Worm (Caenorhabditis elegans): Measurements from ENCODE around the gene adt-2.

Gene adt-2

DNA sequence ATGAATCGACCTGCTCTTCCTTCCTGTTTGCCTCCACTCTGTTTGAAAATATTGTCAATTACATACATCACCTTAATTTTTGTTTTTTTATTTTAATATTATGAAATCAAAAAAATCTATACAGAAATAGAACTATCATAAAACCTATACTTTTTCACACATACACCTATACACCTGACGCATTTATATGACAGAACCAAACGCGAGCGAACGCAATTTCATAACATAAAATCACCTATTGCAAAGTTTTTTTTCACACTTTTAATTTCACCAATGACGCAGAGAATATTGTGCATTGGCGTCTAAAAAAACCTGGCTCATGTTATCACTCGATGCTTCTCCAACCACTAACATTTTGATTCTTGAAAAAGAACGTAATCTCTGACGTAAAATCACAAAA is 24.0 kb upstream of the adt-2 start:
- no peak for TF ChIP-seq cey-2 (tag; optimal IDR thresholded peaks at IDR 0.05; ENCODE audit: borderline replicate concordance, insufficient read depth)
- TF ChIP-seq ZK337.2 (GFP tag; IDR thresholded peaks at IDR 0.05): no peak
- no peak for TF ChIP-seq snpc-4 (tag; optimal IDR thresholded peaks at IDR 0.05)
- TF ChIP-seq Y105C5A.15 (GFP tag; IDR thresholded peaks at IDR 0.05): no peak
- TF ChIP-seq set-16 (GFP tag; IDR thresholded peaks at IDR 0.05): no peak
- TF ChIP-seq jun-1 (tag; optimal IDR thresholded peaks at IDR 0.05): no peak

DNA sequence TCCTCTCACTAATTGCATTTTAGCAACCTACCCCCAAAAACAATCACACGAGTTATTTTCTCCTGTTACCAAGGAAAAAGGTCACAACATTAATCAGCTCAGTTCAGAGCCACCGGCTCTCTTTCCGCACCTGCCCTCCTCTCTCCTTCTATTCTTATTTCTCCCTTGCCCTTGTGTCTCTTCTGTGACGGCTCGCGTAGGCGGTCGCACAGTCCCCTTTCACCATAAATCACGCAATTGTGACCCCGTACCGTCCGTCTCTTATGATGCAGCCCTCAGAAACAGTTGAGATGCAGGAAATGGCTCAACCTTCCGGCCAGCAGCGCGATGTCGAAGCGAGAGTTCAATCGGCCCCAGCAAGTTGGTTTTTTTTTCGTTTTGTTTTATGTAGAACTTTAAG is 23.4 kb upstream of the adt-2 start, which contains the start of gene sto-1:
Gene sto-1 (plus strand): TSS at position 200 of the 400 bp plus-strand sequence.
- TF ChIP-seq hif-1 (tag; optimal IDR thresholded peaks at IDR 0.05): no peak
- TF ChIP-seq ama-1 (optimal IDR thresholded peaks at IDR 0.05): no peak
- no peak for TF ChIP-seq zfp-2 (tag; optimal IDR thresholded peaks at IDR 0.05)
- TF ChIP-seq lin-13 (GFP tag; optimal IDR thresholded peaks at IDR 0.05): no peak
- no peak for TF ChIP-seq nhr-41 (GFP tag; IDR thresholded peaks at IDR 0.05)
- TF ChIP-seq zip-11 (GFP tag; IDR thresholded peaks at IDR 0.05): no peak
- TF ChIP-seq dve-1 (tag; optimal IDR thresholded peaks at IDR 0.05; ENCODE audit: insufficient read depth): no peak
- TF ChIP-seq aly-2 (tag; optimal IDR thresholded peaks at IDR 0.05): no peak

DNA sequence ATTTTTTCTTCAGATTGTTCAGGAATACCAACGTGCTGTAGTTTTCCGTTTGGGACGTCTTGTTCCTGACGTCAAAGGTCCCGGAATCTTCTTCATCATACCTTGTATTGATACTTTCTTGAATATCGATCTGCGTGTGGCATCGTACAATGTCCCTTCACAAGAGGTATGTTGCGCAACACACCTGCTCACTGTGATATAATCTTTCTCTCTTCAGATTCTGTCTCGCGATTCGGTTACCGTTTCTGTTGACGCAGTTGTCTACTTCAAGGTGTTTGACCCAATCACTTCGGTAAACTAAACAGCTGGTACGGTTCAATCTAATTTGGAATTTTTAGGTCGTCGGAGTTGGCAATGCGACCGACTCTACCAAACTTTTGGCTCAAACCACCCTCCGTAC is 22.6 kb upstream of the adt-2 start:
- TF ChIP-seq ceh-28 (tag; optimal IDR thresholded peaks at IDR 0.05): no peak
- TF ChIP-seq madf-9 (GFP tag; conservative IDR thresholded peaks at IDR 0.05): no peak
- TF ChIP-seq nhr-102 (tag; optimal IDR thresholded peaks at IDR 0.05): no peak
- TF ChIP-seq arid-1 (GFP tag; conservative IDR thresholded peaks at IDR 0.05): no peak
- no peak for TF ChIP-seq attf-4 (tag; optimal IDR thresholded peaks at IDR 0.05)
- TF ChIP-seq vab-7 (GFP tag; IDR thresholded peaks at IDR 0.05): no peak
- TF ChIP-seq dpl-1 (GFP tag; optimal IDR thresholded peaks at IDR 0.05): no peak
- TF ChIP-seq ceh-62 (tag; optimal IDR thresholded peaks at IDR 0.05): no peak
- no peak for TF ChIP-seq ctbp-1 (GFP tag; IDR thresholded peaks at IDR 0.05)
- TF ChIP-seq zip-2 (tag; optimal IDR thresholded peaks at IDR 0.05): no peak
- TF ChIP-seq F26F4.8 (GFP tag; conservative IDR thresholded peaks at IDR 0.05): no peak
- TF ChIP-seq gei-8 (GFP tag; optimal IDR thresholded peaks at IDR 0.05): no peak
- no peak for TF ChIP-seq nhr-48 (tag; optimal IDR thresholded peaks at IDR 0.05)
- TF ChIP-seq skn-1 (tag; optimal IDR thresholded peaks at IDR 0.05): no peak
- no peak for TF ChIP-seq nhr-41 (GFP tag; IDR thresholded peaks at IDR 0.05)
- no peak for TF ChIP-seq ces-1 (GFP tag; optimal IDR thresholded peaks at IDR 0.05)
- TF ChIP-seq nhr-25 (tag; optimal IDR thresholded peaks at IDR 0.05; ENCODE audit: borderline replicate concordance, insufficient read depth): no peak
- TF ChIP-seq nhr-28 (tag; optimal IDR thresholded peaks at IDR 0.05): no peak
- no peak for TF ChIP-seq mdl-1 (tag; optimal IDR thresholded peaks at IDR 0.05)

DNA sequence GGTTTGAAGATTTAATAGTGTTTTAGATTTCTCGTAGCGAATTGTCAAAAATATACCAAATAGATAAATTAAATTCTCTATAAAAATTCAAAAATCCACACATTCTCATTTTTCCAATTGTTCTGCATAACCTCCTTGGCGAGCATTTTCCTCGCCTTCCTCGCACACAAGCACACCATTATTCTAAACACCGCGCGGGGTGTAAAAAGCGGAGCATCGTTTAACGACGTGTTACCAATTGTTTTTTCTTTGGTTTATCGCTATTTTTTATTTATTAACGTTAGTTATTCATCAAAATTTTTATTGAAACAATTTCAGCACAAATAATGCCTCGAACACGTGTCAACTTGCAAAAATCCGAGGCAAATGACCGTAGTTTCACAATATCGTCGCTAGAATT is 21.0 kb upstream of the adt-2 start, which contains the start of gene vps-52:
Gene vps-52 (plus strand): TSS at position 319 of the 400 bp plus-strand sequence.
- TF ChIP-seq ZK546.5 (tag; optimal IDR thresholded peaks at IDR 0.05): no peak
- peak; percentile 92 for TF ChIP-seq T20F7.1 (GFP tag; optimal IDR thresholded peaks at IDR 0.05)
- TF ChIP-seq dve-1 (tag; optimal IDR thresholded peaks at IDR 0.05; ENCODE audit: insufficient read depth): peak; percentile 7
- TF ChIP-seq mes-2 (tag; optimal IDR thresholded peaks at IDR 0.05; ENCODE audit: poor library complexity, severe bottlenecking): peak; percentile 33
- TF ChIP-seq lsy-2 (tag; optimal IDR thresholded peaks at IDR 0.05): peak in 1 of 2 experiments; percentile 4
- no peak for TF ChIP-seq ces-1 (GFP tag; optimal IDR thresholded peaks at IDR 0.05)
- no peak for TF ChIP-seq daf-12 (tag; optimal IDR thresholded peaks at IDR 0.05)
- no peak for TF ChIP-seq hlh-11 (tag; optimal IDR thresholded peaks at IDR 0.05)
